Fruit fly (Drosophila melanogaster): ENCODE data around the gene CG6974.

CG6974 gene

dm6 chr3R:15079185-15079584 is at the start of gene CG6974:
Gene CG6974, minus strand, starts transcription at chr3R:15079285.
- no peak for TF ChIP-seq pan (optimal IDR thresholded peaks at IDR 0.05)
- TF ChIP-seq Dll (optimal IDR thresholded peaks at IDR 0.05), result no peak
- no peak for TF ChIP-seq usp (GFP tag; optimal IDR thresholded peaks at IDR 0.05)
- no peak for TF ChIP-seq EcR (GFP tag; optimal IDR thresholded peaks at IDR 0.05)
- TF ChIP-seq psq (optimal IDR thresholded peaks at IDR 0.05), result no peak

- TF ChIP-seq usp (GFP tag; optimal IDR thresholded peaks at IDR 0.05) (no peak), EcR (GFP tag; optimal IDR thresholded peaks at IDR 0.05) (no peak)
Measured at dm6 chr3R:15128060-15128459, 49.0 kb upstream of the CG6974 start.

- TF ChIP-seq usp (GFP tag; optimal IDR thresholded peaks at IDR 0.05), result no peak
- TF ChIP-seq pan (optimal IDR thresholded peaks at IDR 0.05), result no peak
- no peak for TF ChIP-seq EcR (GFP tag; optimal IDR thresholded peaks at IDR 0.05)
- TF ChIP-seq CG8478 (optimal IDR thresholded peaks at IDR 0.05), result no peak
- no peak for TF ChIP-seq Dll (optimal IDR thresholded peaks at IDR 0.05)
- TF ChIP-seq psq (optimal IDR thresholded peaks at IDR 0.05), result no peak
Measured at dm6 chr3R:15125796-15126195, 46.7 kb upstream of the CG6974 start.

DNA sequence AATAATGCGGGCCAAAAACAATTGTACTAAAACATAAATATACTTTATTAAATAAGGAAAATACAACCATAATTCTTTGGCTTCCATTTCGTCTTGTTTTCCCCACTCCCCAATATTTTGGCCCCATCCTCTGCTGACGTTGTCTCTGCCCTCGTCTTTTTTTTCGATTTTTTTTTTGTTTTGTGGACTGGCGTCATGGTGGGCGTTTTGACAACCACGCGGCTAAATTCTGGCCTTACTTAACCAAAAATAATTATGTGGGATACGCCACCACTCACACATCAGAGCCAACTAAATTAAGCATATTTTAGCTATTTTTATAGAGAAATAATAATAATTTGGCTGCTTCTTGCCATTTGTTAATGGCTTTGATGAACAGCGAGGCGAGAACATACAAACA is 45.5 kb upstream of the CG6974 start:
- no peak for TF ChIP-seq psq (optimal IDR thresholded peaks at IDR 0.05)
- no peak for TF ChIP-seq pan (optimal IDR thresholded peaks at IDR 0.05)
- no peak for TF ChIP-seq Dll (optimal IDR thresholded peaks at IDR 0.05)
- no peak for TF ChIP-seq CG8478 (optimal IDR thresholded peaks at IDR 0.05)
- TF ChIP-seq EcR (GFP tag; optimal IDR thresholded peaks at IDR 0.05), result no peak
- no peak for TF ChIP-seq usp (GFP tag; optimal IDR thresholded peaks at IDR 0.05)

DNA sequence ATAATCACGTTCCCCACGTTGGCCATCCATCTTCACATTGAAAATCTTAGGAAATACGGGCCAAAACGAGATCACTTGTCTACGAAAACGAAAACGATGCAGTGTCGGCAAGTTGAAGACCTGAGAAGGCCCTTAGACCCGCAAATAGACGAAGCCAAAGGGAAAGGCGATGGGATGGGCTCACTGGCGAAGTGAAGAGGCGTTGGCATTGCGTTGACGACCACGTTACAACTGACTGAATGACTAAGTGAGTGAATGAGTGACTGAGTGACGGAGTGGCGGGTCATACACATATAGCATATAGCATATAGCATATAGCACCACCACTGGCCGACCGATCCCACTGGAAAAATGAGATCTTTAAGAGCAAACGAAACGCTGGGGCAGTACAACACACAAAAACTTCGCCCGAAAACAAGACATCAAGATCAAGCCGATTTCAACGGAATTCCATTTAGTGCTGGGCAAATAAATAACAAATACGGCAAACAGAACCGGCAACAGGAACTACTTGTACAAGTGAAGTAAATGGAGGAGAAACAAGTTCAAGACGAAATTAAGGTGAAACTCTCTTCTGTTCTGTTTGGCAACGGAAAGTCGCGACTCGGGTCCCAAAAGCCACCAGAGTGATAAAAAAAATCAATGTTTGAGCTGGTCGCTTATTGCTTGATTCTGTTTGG is 44.1 kb upstream of the CG6974 start:
- TF ChIP-seq Dll (optimal IDR thresholded peaks at IDR 0.05), result no peak
- no peak for TF ChIP-seq EcR (GFP tag; optimal IDR thresholded peaks at IDR 0.05)
- no peak for TF ChIP-seq pan (optimal IDR thresholded peaks at IDR 0.05)
- TF ChIP-seq psq (optimal IDR thresholded peaks at IDR 0.05), result no peak
- no peak for TF ChIP-seq CG8478 (optimal IDR thresholded peaks at IDR 0.05)

DNA sequence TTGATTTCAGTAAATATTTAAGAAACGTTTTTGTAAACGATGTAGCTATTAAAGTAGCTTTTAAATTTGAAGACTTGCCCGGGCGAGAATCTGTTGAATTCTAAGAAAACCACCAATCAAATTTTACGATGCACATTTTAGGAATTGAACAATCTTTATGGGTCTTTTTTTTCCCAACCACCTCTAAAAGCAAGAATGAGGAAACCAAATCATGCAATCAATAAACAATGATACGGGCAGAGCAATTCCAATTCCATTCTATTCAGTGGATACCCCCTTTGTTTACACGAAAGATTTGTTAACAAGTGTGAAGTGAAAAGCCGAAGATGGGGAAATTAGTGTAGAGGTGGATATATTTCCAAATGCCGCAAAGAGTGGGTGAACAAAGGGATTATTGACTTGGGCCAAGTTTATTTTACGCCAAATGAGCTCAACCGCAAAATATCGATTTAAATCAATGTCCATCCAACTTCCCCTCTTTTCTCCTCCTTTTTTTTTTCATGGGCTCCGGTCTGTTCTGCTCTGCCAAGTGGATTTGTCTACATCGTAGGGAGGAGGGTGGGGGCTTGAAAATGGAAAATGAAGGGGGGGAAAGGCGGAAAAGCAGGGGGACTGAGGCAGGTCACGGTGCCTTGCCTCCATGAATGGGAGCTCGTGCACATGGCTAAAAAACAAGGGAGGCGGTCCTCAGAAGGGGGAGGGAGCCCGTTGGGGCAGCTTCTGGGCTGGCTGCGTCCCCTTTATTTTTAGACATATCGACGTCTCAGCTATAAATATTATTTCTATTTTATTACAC is 42.7 kb upstream of the CG6974 start:
- TF ChIP-seq CG8478 (optimal IDR thresholded peaks at IDR 0.05) (no peak), psq (optimal IDR thresholded peaks at IDR 0.05) (no peak), usp (GFP tag; optimal IDR thresholded peaks at IDR 0.05) (no peak), pan (optimal IDR thresholded peaks at IDR 0.05) (no peak)

DNA sequence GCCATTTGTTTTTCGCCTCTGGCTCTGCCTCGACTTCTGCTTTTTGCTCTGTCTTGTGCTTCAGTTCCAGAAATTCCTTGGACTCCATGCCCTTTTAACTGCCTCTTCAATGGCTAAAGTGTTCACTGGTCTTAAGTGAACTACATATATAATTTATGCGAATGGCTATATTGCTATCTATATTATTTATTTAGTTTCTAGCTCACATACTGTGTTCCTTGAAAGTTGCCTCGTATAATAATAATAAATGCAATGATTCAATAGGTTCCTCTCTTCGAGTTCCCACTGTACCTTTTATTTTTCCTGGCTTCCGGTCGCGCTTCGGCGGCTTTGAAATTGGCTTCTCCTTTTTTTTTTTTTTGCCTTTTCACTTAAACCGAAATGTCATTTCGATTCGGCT is 40.6 kb upstream of the CG6974 start:
- TF ChIP-seq psq (optimal IDR thresholded peaks at IDR 0.05) (no peak), usp (GFP tag; optimal IDR thresholded peaks at IDR 0.05) (no peak), EcR (GFP tag; optimal IDR thresholded peaks at IDR 0.05) (no peak), CG8478 (optimal IDR thresholded peaks at IDR 0.05) (no peak), Dll (optimal IDR thresholded peaks at IDR 0.05) (no peak), pan (optimal IDR thresholded peaks at IDR 0.05) (no peak)

DNA sequence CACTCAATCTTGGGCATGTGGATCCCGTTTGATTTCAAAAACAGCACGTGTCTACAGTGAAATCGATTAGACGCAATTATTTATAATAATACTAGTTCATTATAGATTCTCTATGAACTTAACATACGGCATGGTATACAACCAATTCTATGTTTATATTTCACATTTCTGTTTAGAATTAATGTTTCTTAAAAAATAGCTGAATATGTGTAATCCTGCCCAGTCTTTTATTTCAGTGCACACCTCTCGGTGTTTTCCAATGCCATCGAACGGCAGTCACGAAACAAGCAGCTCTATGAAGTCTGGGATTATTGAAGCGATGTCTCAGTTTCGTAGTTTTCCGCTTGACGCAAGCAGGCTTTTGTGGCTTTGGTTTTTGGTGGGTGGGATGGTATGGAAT is 38.7 kb upstream of the CG6974 start:
- TF ChIP-seq pan (optimal IDR thresholded peaks at IDR 0.05) (no peak), EcR (GFP tag; optimal IDR thresholded peaks at IDR 0.05) (no peak), Dll (optimal IDR thresholded peaks at IDR 0.05) (no peak), usp (GFP tag; optimal IDR thresholded peaks at IDR 0.05) (no peak), CG8478 (optimal IDR thresholded peaks at IDR 0.05) (no peak), psq (optimal IDR thresholded peaks at IDR 0.05) (no peak)

DNA sequence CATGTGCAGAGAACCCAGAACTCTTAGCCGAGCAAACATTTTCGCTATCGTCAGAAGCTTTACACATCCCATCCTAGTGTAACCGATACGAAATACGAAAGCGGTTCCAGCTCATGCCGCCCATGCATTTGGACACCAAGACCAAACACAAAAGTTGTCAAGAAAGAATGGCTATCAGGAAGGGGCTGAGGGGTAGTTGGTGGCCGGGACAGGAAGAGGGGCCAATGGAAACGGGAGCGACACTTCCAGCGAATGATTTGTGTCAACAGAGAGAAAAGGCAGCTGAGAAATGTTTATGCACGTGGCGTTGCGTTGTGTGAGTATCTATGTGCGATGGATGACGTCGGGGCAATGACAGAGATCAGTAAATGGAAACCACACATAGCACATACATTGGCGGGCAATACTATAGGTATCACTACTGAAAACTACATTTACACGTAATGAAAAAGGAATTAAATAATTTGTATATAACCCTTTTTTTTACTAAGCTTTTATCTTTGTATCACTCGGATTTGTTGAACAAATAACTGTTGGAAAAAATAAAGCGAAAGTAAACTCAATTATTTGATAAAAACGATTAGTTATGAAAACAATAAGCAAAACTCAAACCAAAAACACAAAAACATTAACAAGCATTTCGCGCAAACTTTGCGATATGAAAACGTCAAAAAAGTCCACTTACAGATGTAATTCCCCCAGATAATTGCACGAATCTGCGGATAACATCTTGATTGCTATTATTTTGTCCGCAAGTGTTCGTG is 35.6 kb upstream of the CG6974 start:
- TF ChIP-seq EcR (GFP tag; optimal IDR thresholded peaks at IDR 0.05) (peak in 1 of 2 experiments; percentile 21), CG8478 (optimal IDR thresholded peaks at IDR 0.05) (no peak)

dm6 chr3R:15113584-15113983 is 34.5 kb upstream of the CG6974 start:
- no peak for TF ChIP-seq Dll (optimal IDR thresholded peaks at IDR 0.05)
- TF ChIP-seq CG8478 (optimal IDR thresholded peaks at IDR 0.05), result no peak
- no peak for TF ChIP-seq usp (GFP tag; optimal IDR thresholded peaks at IDR 0.05)
- no peak for TF ChIP-seq psq (optimal IDR thresholded peaks at IDR 0.05)
- TF ChIP-seq EcR (GFP tag; optimal IDR thresholded peaks at IDR 0.05), result no peak
- no peak for TF ChIP-seq pan (optimal IDR thresholded peaks at IDR 0.05)

DNA sequence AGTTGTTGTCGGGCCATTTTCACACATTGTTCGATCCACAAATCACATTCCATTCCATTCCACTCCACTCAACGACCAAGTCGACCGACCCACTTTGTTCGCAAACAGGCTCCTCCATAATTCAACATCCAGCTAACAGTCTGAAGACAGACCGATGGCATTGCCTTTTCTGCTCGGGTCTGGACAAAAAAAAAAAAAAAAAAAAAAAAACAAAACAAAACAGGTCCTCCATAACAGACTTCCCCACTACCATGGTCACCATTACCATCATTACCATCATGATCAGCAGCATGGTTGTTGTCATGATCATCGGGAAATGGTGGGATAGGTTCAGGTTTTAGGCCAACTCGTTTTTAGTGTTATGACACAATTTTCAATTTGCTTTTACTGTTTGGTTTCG is 33.1 kb upstream of the CG6974 start:
- no peak for TF ChIP-seq Dll (optimal IDR thresholded peaks at IDR 0.05)

DNA sequence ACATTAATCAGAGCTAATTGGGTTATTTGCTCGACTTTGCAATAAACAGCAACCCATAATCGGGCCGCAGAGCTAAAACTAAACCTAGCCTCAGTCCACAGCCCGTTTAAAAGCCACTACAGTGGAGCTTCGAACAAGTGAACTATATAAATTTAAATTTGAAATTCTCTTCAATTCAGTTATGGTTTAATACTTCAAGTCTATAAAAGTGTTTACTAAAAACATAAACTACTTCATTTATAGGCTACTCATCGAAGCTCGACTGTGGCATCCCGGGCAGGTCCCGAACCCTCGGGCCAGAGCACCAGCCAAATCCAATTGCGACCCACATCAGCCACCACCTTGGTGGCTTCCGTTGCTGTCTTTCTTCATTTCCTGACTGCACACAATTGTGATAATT is 31.1 kb upstream of the CG6974 start:
- TF ChIP-seq EcR (GFP tag; optimal IDR thresholded peaks at IDR 0.05) (no peak), CG8478 (optimal IDR thresholded peaks at IDR 0.05) (no peak), Dll (optimal IDR thresholded peaks at IDR 0.05) (no peak), pan (optimal IDR thresholded peaks at IDR 0.05) (no peak), psq (optimal IDR thresholded peaks at IDR 0.05) (no peak), usp (GFP tag; optimal IDR thresholded peaks at IDR 0.05) (no peak)

All from whole organism.